Worm (Caenorhabditis elegans): ENCODE results near the gene F49C12.3.

F49C12.3 gene

DNA sequence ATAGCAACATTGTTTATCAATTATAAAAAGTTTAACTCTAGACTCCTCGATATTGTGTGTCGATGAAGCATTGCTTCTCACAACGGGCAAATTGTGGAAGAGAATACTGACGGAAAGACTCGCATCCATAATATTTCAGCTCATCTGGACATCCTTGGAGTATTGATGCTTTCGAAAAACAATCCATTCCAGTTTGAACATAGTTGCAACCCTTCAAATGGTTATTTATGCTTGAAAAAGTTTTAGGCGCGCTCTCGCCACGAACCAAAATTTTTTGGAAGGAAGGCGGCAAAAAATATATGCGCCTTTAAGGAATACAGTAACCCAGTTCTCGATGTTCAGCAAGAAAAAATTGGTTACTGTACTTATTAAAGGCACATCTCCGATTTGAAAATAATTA, 22.3 kb downstream of the F49C12.3 start (continued):
- TF ChIP-seq ztf-3 (GFP tag; optimal IDR thresholded peaks at IDR 0.05) (no peak), rec-8 (tag; optimal IDR thresholded peaks at IDR 0.05) (no peak), madf-10 (tag; optimal IDR thresholded peaks at IDR 0.05) (no peak), nhr-90 (tag; optimal IDR thresholded peaks at IDR 0.05) (no peak), lir-1 (GFP tag; conservative IDR thresholded peaks at IDR 0.05) (no peak), mes-4 (tag; optimal IDR thresholded peaks at IDR 0.05) (no peak), B0035.1 (tag; optimal IDR thresholded peaks at IDR 0.05) (peak; percentile 20), tbx-9 (tag; optimal IDR thresholded peaks at IDR 0.05; ENCODE audit: borderline replicate concordance) (no peak), snpc-4 (GFP tag; optimal IDR thresholded peaks at IDR 0.05) (no peak), snpc-4 (tag; optimal IDR thresholded peaks at IDR 0.05) (peak in 1 of 4 experiments; percentile 2), let-607 (tag; optimal IDR thresholded peaks at IDR 0.05) (peak in 1 of 2 experiments; percentile 21), hlh-12 (tag; optimal IDR thresholded peaks at IDR 0.05) (no peak), ets-4 (GFP tag; optimal IDR thresholded peaks at IDR 0.05) (no peak), sea-2 (GFP tag; IDR thresholded peaks at IDR 0.05) (no peak), lin-54 (GFP tag; optimal IDR thresholded peaks at IDR 0.05) (peak; percentile 20), ztf-28 (GFP tag; IDR thresholded peaks at IDR 0.05) (no peak), dpff-1 (tag; optimal IDR thresholded peaks at IDR 0.05) (no peak), B0019.2 (GFP tag; conservative IDR thresholded peaks at IDR 0.05) (no peak), aptf-3 (GFP tag; IDR thresholded peaks at IDR 0.05) (no peak), F39B2.1 (GFP tag; IDR thresholded peaks at IDR 0.05) (no peak), madf-6 (GFP tag; IDR thresholded peaks at IDR 0.05) (no peak), ztf-25 (GFP tag; IDR thresholded peaks at IDR 0.05) (no peak), nhr-120 (GFP tag; IDR thresholded peaks at IDR 0.05) (no peak), ceh-40 (GFP tag; IDR thresholded peaks at IDR 0.05) (no peak), ceh-91 (GFP tag; IDR thresholded peaks at IDR 0.05) (no peak), ccch-3 (GFP tag; optimal IDR thresholded peaks at IDR 0.05) (no peak), gei-17 (GFP tag; optimal IDR thresholded peaks at IDR 0.05) (no peak), F33H1.4 (GFP tag; IDR thresholded peaks at IDR 0.05) (no peak), nfyb-1 (GFP tag; IDR thresholded peaks at IDR 0.05) (0 out of 2 replicates have a peak, but pooled peaks have one; percentile 41), dox-1 (GFP tag; IDR thresholded peaks at IDR 0.05) (peak; percentile 37; the same call in 1 of the 2 replicates), let-526 (GFP tag; IDR thresholded peaks at IDR 0.05) (no peak), nhr-27 (tag; optimal IDR thresholded peaks at IDR 0.05) (no peak), Y79H2A.3 (GFP tag; conservative IDR thresholded peaks at IDR 0.05) (no peak), C17E4.6 (GFP tag; IDR thresholded peaks at IDR 0.05) (peak; percentile 32; the same call in 1 of the 2 replicates), sdz-38 (tag; optimal IDR thresholded peaks at IDR 0.05) (no peak), ama-1 (optimal IDR thresholded peaks at IDR 0.05) (peak; percentile 66), ama-1 (GFP tag; optimal IDR thresholded peaks at IDR 0.05) (no peak), K12H6.12 (tag; optimal IDR thresholded peaks at IDR 0.05) (no peak), rpc-1 (optimal IDR thresholded peaks at IDR 0.05) (no peak), rpc-1 (tag; optimal IDR thresholded peaks at IDR 0.05) (no peak), ztf-22 (GFP tag; optimal IDR thresholded peaks at IDR 0.05) (no peak), Y67H2A.10 (GFP tag; conservative IDR thresholded peaks at IDR 0.05) (no peak), nhr-179 (tag; optimal IDR thresholded peaks at IDR 0.05) (no peak), sptf-2 (GFP tag; optimal IDR thresholded peaks at IDR 0.05) (no peak), F52B5.7 (tag; optimal IDR thresholded peaks at IDR 0.05) (no peak), snpc-1.3 (tag; optimal IDR thresholded peaks at IDR 0.05; ENCODE audit: insufficient read depth) (no peak), B0336.3 (GFP tag; IDR thresholded peaks at IDR 0.05) (peak; percentile 68), madf-3 (GFP tag; IDR thresholded peaks at IDR 0.05) (0 out of 2 replicates have a peak, but pooled peaks have one; percentile 9), C06A6.2 (GFP tag; conservative IDR thresholded peaks at IDR 0.05) (no peak), lsy-27 (tag; optimal IDR thresholded peaks at IDR 0.05; ENCODE audit: borderline replicate concordance, insufficient read depth) (no peak)
